Worm (Caenorhabditis elegans) whole organism, L4 larva: ENCODE data around the gene ZC204.14.

Experiments used
- aly-2 ChIP-seq: sonication (generic microtip); optimal IDR thresholded peaks from 2 replicates; lab custom pipeline; 2018; ENCODE audit warnings: missing biosample characterization, missing genetic modification characterization
- ama-1 ChIP-seq: fragments of 150-350 bp; optimal IDR thresholded peaks from 2 replicates; lab custom pipeline; 2014; ENCODE audit warnings: inconsistent platforms, mixed read lengths
- dmd-8 ChIP-seq: fragments of 200-800 bp; sonication (Bioruptor generic); IDR thresholded peaks from 2 replicates; pipeline ENCODE4 v1.3.6; 2022; ENCODE audit warnings: missing genetic modification characterization, missing compliant biosample characterization
- egl-27 ChIP-seq: sonication (generic microtip); optimal IDR thresholded peaks from 3 replicates; lab custom pipeline; 2017; ENCODE audit warnings: missing biosample characterization, missing genetic modification reagents, missing genetic modification characterization
- hif-1 ChIP-seq, 2 experiments: sonication (generic microtip); optimal IDR thresholded peaks; 2 replicates each; lab custom pipeline; 2016 to 2017; ENCODE audit warnings: missing compliant biosample characterization in 2 of 2, missing genetic modification characterization in 2 of 2, missing genetic modification reagents in 2 of 2, missing genotype in 2 of 2, mild to moderate bottlenecking in 1 of 2
- lin-13 ChIP-seq: fragments of 150-350 bp; optimal IDR thresholded peaks from 2 replicates; lab custom pipeline; 2014; ENCODE audit warnings: missing biosample characterization, missing genetic modification reagents, missing genetic modification characterization
- lin-15B ChIP-seq: fragments of 150-350 bp; sonication (generic microtip); optimal IDR thresholded peaks from 3 replicates; lab custom pipeline; 2014; ENCODE audit warnings: missing biosample characterization, missing genetic modification characterization
- nhr-41 ChIP-seq: fragments of 200-800 bp; sonication (Bioruptor generic); IDR thresholded peaks from 2 replicates; pipeline ENCODE4 v1.3.6; 2022; ENCODE audit warnings: missing genetic modification reagents, missing genetic modification characterization, missing compliant biosample characterization
- unc-62 ChIP-seq, 3 experiments: fragments of 150-350 bp in 1 of 3; sonication (generic microtip); optimal IDR thresholded peaks in 2 of 3; peaks in 1 of 3; 1 replicate in 1 of 3; 2 replicates in 2 of 3; lab custom pipeline; 2014 to 2017; ENCODE audit warnings: missing biosample characterization in 3 of 3, missing genetic modification characterization in 3 of 3, missing genetic modification reagents in 3 of 3, missing genotype in 1 of 3

DNA sequence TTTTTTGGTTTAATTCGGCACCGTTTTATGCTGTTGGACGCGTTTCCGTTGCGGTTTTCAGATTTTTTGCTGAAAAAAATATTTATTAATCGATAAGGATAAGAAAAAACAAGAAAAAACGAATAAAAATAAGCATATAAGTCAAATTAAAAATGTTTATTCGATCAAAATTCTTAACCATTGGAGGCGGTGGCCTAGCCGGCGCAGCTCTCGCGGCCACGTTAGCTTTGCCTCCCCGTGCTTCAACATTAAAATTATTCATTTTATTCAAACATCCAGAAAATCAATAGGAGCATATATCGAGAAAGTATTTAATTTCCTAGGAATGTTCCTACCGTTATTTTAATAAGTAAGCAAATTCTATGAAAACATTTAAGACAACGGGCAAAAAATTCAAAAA is at the start of gene ZC204.14:
- TF ChIP-seq egl-27 (tag; lab: Kevin White, UChicago) (no peak), unc-62 (GFP tag; optimal IDR thresholded peaks at IDR 0.05 in 1 of 2; lab: Kevin White, UChicago) (no peak), unc-62 (tag; optimal IDR thresholded peaks at IDR 0.05; lab: Kevin White, UChicago) (no peak), ama-1 (no peak), hif-1 (tag; optimal IDR thresholded peaks at IDR 0.05; lab: Kevin White, UChicago) (no peak), dmd-8 (GFP tag; lab: Robert Waterston, UW) (no peak), lin-13 (no peak), lin-15B (tag; lab: Kevin White, UChicago) (no peak), aly-2 (tag; lab: Kevin White, UChicago) (no peak), nhr-41 (GFP tag; lab: Robert Waterston, UW) (no peak)
